Fruit fly (Drosophila melanogaster) whole organism, embryonic: Measurements from ENCODE around the gene Ir7g.

Experiments
- B-H2 ChIP-seq: fragments of 200-800 bp; sonication (Bioruptor generic); optimal IDR thresholded peaks from 2 replicates; lab custom pipeline; 2018; ENCODE audit warnings: missing biosample characterization, mild to moderate bottlenecking, missing genetic modification characterization
- CG10654 ChIP-seq: fragments of 200-800 bp; sonication (Bioruptor generic); optimal IDR thresholded peaks from 2 replicates; lab custom pipeline; 2016; ENCODE audit warnings: missing biosample characterization, missing genetic modification characterization
- CG6654 ChIP-seq: fragments of 200-800 bp; sonication (Bioruptor generic); optimal IDR thresholded peaks from 2 replicates; lab custom pipeline; 2017; ENCODE audit warnings: missing biosample characterization, mild to moderate bottlenecking, missing genetic modification characterization
- CG7556 ChIP-seq: fragments of 200-800 bp; sonication (Bioruptor generic); optimal IDR thresholded peaks from 2 replicates; lab custom pipeline; 2017; ENCODE audit warnings: missing biosample characterization, mild to moderate bottlenecking, missing genetic modification characterization
- Optix ChIP-seq: fragments of 200-800 bp; sonication (Bioruptor generic); IDR thresholded peaks from 3 replicates; pipeline ENCODE4 v1.3.6; 2022; ENCODE audit warnings: missing biosample characterization, missing genetic modification characterization
- ara ChIP-seq: fragments of 200-800 bp; sonication (Bioruptor generic); IDR thresholded peaks from 2 replicates; pipeline ENCODE4 v1.3.6; 2022; ENCODE audit warnings: missing biosample characterization, missing genetic modification characterization
- ase ChIP-seq: fragments of 200-800 bp; sonication (Bioruptor generic); IDR thresholded peaks from 3 replicates; pipeline ENCODE4 v1.3.6; 2022; ENCODE audit warnings: missing biosample characterization, missing genetic modification characterization
- grn ChIP-seq: fragments of 200-800 bp; sonication (Bioruptor generic); optimal IDR thresholded peaks from 3 replicates; lab custom pipeline; 2017; ENCODE audit warnings: missing biosample characterization, missing genetic modification characterization
- oc ChIP-seq: fragments of 200-800 bp; sonication (Bioruptor generic); optimal IDR thresholded peaks from 2 replicates; lab custom pipeline; 2018; ENCODE audit warnings: missing biosample characterization, mild to moderate bottlenecking, missing genetic modification characterization, moderate library complexity
- sc ChIP-seq, 3 experiments: fragments of >200 bp in 2 of 3; fragments of 200-800 bp in 1 of 3; sonication (Bioruptor generic) in 1 of 3; optimal IDR thresholded peaks; 2 replicates in 2 of 3; 3 replicates in 1 of 3; lab custom pipeline; 2017; ENCODE audit warnings: mild to moderate bottlenecking in 1 of 3, missing biosample characterization in 1 of 3, missing genetic modification characterization in 1 of 3, missing genetic modification reagents in 1 of 3
- sens ChIP-seq: fragments of 200-800 bp; sonication (Bioruptor generic); peaks from one replicate; lab custom pipeline; 2016; ENCODE audit warnings: missing biosample characterization, missing genetic modification characterization
- zfh1 ChIP-seq: fragments of 200-800 bp; sonication (Bioruptor generic); IDR thresholded peaks from 3 replicates; pipeline ENCODE4 v1.3.6; 2022; ENCODE audit warnings: missing biosample characterization, missing genetic modification characterization

- TF ChIP-seq CG7556 (GFP tag; lab: Kevin White, UChicago) (no peak), ase (GFP tag; lab: Robert Waterston, UW) (no peak), sc (optimal IDR thresholded peaks at IDR 0.05; lab: Kevin White, UChicago) (no peak), sc (GFP tag; optimal IDR thresholded peaks at IDR 0.05; lab: Kevin White, UChicago) (no peak), Optix (GFP tag; lab: Robert Waterston, UW) (no peak), CG10654 (no peak), grn (GFP tag; lab: Kevin White, UChicago) (no peak), ara (GFP tag; lab: Robert Waterston, UW) (no peak), B-H2 (GFP tag; lab: Kevin White, UChicago) (no peak), zfh1 (GFP tag; lab: Robert Waterston, UW) (no peak), CG6654 (GFP tag; lab: Kevin White, UChicago) (no peak), oc (no peak), sens (peak; percentile 53)
Observed at dm6 chrX:7900659-7901058, 16.2 kb downstream of the Ir7g start.
